Worm (Caenorhabditis elegans): ENCODE results near the gene F54H12.5.

F54H12.5 gene

ce11 chrIII:7956965-7957364 lies 15.0 kb downstream of the F54H12.5 start, which contains the start of gene C29E4.9:
Gene C29E4.9 (minus strand): TSS chrIII:7957065.
- no peak for TF ChIP-seq him-1 (tag; optimal IDR thresholded peaks at IDR 0.05)

DNA sequence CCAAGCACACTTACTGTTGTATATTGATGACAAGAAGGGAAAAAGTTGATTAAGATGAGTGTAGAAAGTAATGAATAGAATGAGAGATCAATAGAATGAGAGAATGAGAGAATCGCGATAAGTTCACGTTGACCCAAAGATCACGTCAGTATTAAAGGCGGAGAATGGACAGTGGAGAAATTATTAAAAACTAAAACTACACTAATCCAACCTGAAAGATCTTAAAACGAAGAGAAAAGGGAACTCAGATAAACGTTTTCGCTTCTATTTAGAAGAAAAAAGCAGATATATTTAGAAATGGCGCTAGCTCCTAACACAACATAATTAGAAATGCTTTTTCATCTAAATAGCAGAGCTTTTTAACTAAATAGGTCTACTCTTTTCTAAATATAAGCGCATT lies 18.8 kb downstream of the F54H12.5 start, which contains the start of gene let-754:
Gene let-754, minus strand, starts transcription at position 101 of the 400 bp plus-strand sequence.
- TF ChIP-seq dao-5 (tag; optimal IDR thresholded peaks at IDR 0.05) = no peak
- TF ChIP-seq W03F9.2 (tag; optimal IDR thresholded peaks at IDR 0.05) = no peak
- no peak for TF ChIP-seq him-1 (tag; optimal IDR thresholded peaks at IDR 0.05)

ce11 chrIII:7952077-7952765 lies 19.7 kb downstream of the F54H12.5 start, which contains the start of gene C29E4.15:
Gene C29E4.15 (plus strand): TSS chrIII:7952623.
- TF ChIP-seq dao-5 (tag; optimal IDR thresholded peaks at IDR 0.05) = no peak
- no peak for TF ChIP-seq W03F9.2 (tag; optimal IDR thresholded peaks at IDR 0.05)
- no peak for TF ChIP-seq him-1 (tag; optimal IDR thresholded peaks at IDR 0.05)

DNA sequence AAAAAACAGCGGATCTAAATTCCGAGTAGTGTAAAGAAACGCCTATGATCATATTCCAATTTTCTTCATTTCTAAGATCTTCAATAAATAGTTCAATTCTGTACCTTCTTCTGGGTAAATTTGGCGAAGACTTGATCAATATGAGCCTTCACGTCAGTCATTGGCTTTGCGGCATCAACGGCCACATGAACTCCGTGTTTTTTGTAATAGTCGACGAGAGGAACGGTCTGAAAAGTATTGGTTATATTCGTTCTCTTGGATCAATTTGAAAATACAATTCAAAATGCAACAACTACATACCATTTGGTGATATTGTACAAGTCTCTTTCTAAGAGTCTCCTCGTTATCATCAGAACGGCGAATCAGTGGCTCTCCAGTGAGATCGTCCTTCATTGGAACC lies 21.5 kb downstream of the F54H12.5 start:
- TF ChIP-seq him-1 (tag; optimal IDR thresholded peaks at IDR 0.05) (no peak), W03F9.2 (tag; optimal IDR thresholded peaks at IDR 0.05) (no peak), dao-5 (tag; optimal IDR thresholded peaks at IDR 0.05) (no peak)

- no peak for TF ChIP-seq dao-5 (tag; optimal IDR thresholded peaks at IDR 0.05)
- no peak for TF ChIP-seq him-1 (tag; optimal IDR thresholded peaks at IDR 0.05)
Measured at ce11 chrIII:7948802-7949201, 23.2 kb downstream of the F54H12.5 start, which contains the start of gene col-90. Gene col-90 (plus strand): TSS chrIII:7948838.

DNA sequence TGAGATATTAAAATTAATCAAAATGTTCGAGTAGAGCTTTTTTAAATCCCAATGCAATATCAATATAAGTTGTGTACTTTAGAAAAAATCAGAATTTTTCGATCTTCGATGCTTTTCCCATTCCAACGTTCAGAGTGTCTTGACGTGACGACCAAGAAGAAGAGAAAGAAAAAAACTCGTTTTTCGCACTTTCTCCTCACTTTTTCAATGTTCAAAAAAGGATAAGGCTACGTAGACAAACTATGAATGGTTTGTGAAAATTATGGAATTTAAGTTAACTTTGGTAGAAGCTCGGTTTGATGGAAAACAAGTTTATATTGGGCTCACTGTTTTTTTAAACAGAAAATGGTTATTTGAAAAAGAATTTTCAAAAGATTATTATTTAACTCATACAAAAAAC lies 24.3 kb downstream of the F54H12.5 start:
- TF ChIP-seq him-1 (tag; optimal IDR thresholded peaks at IDR 0.05) (no peak), dao-5 (tag; optimal IDR thresholded peaks at IDR 0.05) (no peak), W03F9.2 (tag; optimal IDR thresholded peaks at IDR 0.05) (no peak)

DNA sequence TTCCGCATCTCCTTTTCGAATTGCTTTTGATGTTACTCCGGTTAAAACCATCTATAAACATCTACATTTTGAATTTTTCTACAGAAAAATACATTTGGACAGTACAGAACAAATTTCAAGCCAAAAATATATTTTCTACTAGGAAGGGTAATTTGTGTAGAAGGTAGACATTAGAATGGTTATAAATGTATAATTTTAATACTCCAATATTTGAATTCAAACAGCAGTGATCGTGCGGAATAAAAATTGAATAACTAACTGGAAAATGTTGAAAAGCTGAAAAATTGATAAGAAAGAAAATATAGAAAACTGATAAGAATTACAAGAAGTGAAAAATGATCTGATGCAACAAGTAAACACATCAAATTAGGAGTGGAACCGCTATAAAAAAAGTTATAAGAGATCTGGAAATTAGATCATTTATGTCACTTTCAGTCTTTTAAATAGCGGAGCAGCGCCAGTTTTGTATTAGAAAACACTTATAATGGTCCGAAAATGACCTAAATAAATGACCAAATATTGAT lies 24.9 kb downstream of the F54H12.5 start, which contains the start of gene gsto-1:
Gene gsto-1, minus strand, starts transcription at position 51 of the 524 bp plus-strand sequence.
- TF ChIP-seq dao-5 (tag; optimal IDR thresholded peaks at IDR 0.05) = no peak
- TF ChIP-seq W03F9.2 (tag; optimal IDR thresholded peaks at IDR 0.05) = no peak
- no peak for TF ChIP-seq him-1 (tag; optimal IDR thresholded peaks at IDR 0.05)

ce11 chrIII:7941417-7941816 lies 30.5 kb downstream of the F54H12.5 start, which contains the start of gene kle-2:
Gene kle-2 (plus strand): TSS chrIII:7941717.
- TF ChIP-seq him-1 (tag; optimal IDR thresholded peaks at IDR 0.05) (no peak), W03F9.2 (tag; optimal IDR thresholded peaks at IDR 0.05) (no peak), dao-5 (tag; optimal IDR thresholded peaks at IDR 0.05) (no peak)

DNA sequence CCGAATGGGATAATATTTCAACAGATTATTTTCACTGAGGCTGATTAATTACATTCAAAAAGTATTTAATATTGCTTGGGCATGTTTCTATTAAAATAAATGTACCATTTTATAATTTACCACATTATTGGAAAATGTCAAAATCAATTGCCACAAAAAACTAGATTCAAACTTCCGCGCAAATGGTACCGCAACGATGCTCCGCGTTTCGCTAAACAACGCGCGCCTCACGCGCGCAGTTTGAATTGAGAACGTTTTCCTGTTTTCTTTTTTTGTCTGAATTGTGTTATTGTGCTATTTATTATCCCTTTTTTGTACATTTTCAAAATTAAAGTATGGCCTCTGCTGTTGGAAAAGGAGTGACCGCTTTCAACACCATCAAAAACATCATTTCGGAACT lies 31.1 kb downstream of the F54H12.5 start, which contains the start of gene C29E4.12:
Gene C29E4.12, plus strand, starts transcription at position 333 of the 400 bp plus-strand sequence.
- TF ChIP-seq him-1 (tag; optimal IDR thresholded peaks at IDR 0.05) (no peak), dao-5 (tag; optimal IDR thresholded peaks at IDR 0.05) (no peak), W03F9.2 (tag; optimal IDR thresholded peaks at IDR 0.05) (no peak)

DNA sequence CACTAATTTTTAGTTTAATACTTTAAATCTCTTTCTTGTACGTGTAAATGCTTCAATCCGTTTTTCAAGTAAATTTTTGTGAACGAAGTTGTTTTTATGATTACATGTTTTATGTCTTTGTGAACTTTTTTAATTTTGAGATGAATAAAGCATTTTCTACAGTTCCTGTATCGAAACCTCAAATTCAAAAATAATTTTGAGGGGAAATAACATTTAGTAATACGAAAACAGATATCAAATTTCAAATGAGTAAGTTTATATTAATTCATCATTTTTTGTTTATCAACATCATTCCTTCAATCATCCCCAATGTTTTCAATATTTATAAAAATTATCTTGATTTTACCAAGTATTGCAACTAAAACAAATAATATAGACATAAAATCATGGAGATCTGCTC lies 34.4 kb downstream of the F54H12.5 start, which contains the start of gene C29E4.10:
Gene C29E4.10, plus strand, starts transcription at position 301 of the 400 bp plus-strand sequence.
- TF ChIP-seq dao-5 (tag; optimal IDR thresholded peaks at IDR 0.05) (no peak), W03F9.2 (tag; optimal IDR thresholded peaks at IDR 0.05) (no peak), him-1 (tag; optimal IDR thresholded peaks at IDR 0.05) (no peak)

DNA sequence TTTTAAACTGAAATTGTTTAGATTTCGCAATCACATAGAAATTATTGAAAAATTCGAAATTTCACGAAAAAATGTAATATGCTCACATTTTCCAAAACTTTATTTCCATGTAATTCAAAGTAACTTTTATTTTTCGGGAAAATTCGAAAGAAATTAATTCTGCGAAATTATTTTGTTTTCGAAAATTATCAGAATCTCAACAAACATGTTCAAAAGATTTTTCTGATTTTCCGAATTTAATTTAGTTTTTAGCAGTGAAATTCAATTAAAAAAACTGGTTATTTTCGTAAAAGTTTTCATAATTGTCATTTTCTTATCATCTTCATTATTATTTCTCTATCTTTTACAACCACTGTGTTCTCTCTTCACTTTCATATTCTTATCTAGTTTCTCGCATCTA lies 38.7 kb downstream of the F54H12.5 start, which contains the start of gene ran-2:
Gene ran-2, plus strand, starts transcription at position 301 of the 400 bp plus-strand sequence.
- TF ChIP-seq him-1 (tag; optimal IDR thresholded peaks at IDR 0.05) (no peak), W03F9.2 (tag; optimal IDR thresholded peaks at IDR 0.05) (no peak), dao-5 (tag; optimal IDR thresholded peaks at IDR 0.05) (no peak)

DNA sequence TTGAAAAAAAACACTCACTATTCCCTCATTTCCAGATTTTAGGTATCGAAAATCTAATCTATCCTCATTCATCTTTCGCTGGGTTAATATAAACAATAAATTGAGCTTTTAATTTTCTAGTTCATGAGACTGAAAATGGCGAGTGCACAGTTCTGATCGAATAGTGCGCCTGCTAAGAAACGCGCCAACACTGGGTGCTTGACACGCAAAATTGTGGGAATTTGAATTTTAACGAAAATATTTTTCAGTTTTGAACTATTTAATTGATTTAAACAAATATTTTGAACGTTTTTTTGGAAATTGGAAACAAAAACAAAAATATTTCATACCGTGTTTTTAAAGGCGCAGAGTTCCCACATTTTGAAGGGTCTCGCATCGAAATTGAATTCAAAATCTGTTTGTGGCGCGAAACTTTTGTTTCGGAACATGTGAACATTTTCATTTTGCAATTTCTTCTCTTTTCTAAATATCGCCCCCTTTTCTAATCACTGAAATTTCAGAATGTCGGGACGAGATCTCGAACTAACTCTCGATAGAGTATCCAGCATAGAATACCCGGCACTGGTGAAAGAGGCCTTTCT lies 43.3 kb downstream of the F54H12.5 start, which contains the start of the genes C29E4.13 and npp-15:
Gene C29E4.13, minus strand, starts transcription at position 169 of the 581 bp plus-strand sequence.
Gene npp-15, plus strand, starts transcription at position 495 of the 581 bp plus-strand sequence.
- TF ChIP-seq dao-5 (tag; optimal IDR thresholded peaks at IDR 0.05) (no peak), W03F9.2 (tag; optimal IDR thresholded peaks at IDR 0.05) (peak; percentile 53)

DNA sequence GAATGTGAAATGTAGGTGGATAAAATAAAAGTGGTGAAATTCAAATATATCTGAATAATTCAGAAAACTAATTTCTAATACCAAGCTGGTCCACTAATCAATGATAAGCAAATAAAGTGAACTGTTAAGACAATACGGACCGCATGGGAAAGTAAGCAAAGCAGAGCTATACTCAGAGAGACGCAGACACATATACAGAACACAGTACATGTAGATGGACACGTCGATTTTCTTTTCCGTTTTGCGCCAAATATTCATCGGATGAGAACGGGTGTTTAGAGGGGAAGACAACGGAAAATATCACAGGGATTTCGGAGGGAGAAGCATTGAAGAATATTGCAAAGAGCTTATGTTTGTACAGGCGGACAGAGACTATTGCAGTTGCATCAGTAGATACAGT lies 46.0 kb downstream of the F54H12.5 start:
- TF ChIP-seq W03F9.2 (tag; optimal IDR thresholded peaks at IDR 0.05) (no peak), dao-5 (tag; optimal IDR thresholded peaks at IDR 0.05) (no peak), him-1 (tag; optimal IDR thresholded peaks at IDR 0.05) (no peak)

DNA sequence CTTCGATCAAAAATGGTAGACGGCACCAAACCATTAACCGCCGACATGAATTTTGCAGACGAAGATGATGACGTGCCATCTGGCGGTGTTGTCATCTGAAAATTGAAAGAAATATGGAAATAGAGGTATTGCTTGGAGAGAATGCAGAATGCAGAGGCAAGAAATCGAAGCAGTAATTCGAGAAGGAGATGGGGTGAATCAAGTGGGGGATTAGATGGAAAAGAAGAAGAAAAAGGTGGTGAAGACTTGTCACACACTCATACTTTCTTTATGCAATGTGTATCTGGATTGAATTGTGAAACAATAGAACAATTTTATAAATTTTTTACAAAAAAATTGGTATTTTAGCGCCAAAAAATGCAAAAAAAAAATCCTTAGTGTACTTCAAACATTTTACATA lies 47.1 kb downstream of the F54H12.5 start, which contains the start of gene tag-250:
Gene tag-250, minus strand, starts transcription at position 101 of the 400 bp plus-strand sequence.
- no peak for TF ChIP-seq W03F9.2 (tag; optimal IDR thresholded peaks at IDR 0.05)
- TF ChIP-seq him-1 (tag; optimal IDR thresholded peaks at IDR 0.05) = no peak
- TF ChIP-seq dao-5 (tag; optimal IDR thresholded peaks at IDR 0.05) = no peak
